Worm (Caenorhabditis elegans) whole organism, mixed stage, embryonic: Measurements from ENCODE around the gene rmif-2.
"Not testable (repeated sequence)": the region's sequence is repeated elsewhere in the genome, so short reads cannot be mapped to it uniquely, and the experiment has no call there.

Experiments used
- M03D4.4 ChIP-seq: sonication (generic microtip); optimal IDR thresholded peaks from 2 replicates; lab custom pipeline; 2017; ENCODE audit warnings: mild to moderate bottlenecking, missing genetic modification characterization, missing compliant biosample characterization
- bed-3 ChIP-seq: fragments of 200-800 bp; sonication (Bioruptor generic); optimal IDR thresholded peaks from 3 replicates; lab custom pipeline; 2018; ENCODE audit warnings: mild to moderate bottlenecking, missing genetic modification characterization, moderate library complexity, missing compliant biosample characterization
- blmp-1 ChIP-seq: fragments of 150-350 bp; optimal IDR thresholded peaks from 2 replicates; lab custom pipeline; 2014; ENCODE audit warnings: missing biosample characterization, missing genetic modification characterization
- ceh-39 ChIP-seq: fragments of 150-350 bp; optimal IDR thresholded peaks from 2 replicates; lab custom pipeline; 2014; ENCODE audit warnings: missing biosample characterization, missing genetic modification characterization
- ceh-43 ChIP-seq: fragments of 200-800 bp; sonication (Bioruptor generic); optimal IDR thresholded peaks from 2 replicates; lab custom pipeline; 2018; ENCODE audit warnings: mild to moderate bottlenecking, missing genetic modification characterization, moderate library complexity, missing compliant biosample characterization
- ceh-83 ChIP-seq: fragments of 200-800 bp; sonication (Bioruptor generic); optimal IDR thresholded peaks from 2 replicates; lab custom pipeline; 2018; ENCODE audit warnings: mild to moderate bottlenecking, missing genetic modification characterization, missing compliant biosample characterization
- ces-1 ChIP-seq: fragments of 150-350 bp; optimal IDR thresholded peaks from 2 replicates; lab custom pipeline; 2014; ENCODE audit warnings: missing biosample characterization, missing genetic modification reagents, missing genetic modification characterization
- cnd-1 ChIP-seq: fragments of 200-800 bp; sonication (Bioruptor generic); optimal IDR thresholded peaks from 2 replicates; lab custom pipeline; 2018; ENCODE audit warnings: mild to moderate bottlenecking, missing genetic modification characterization, missing compliant biosample characterization
- drap-1 ChIP-seq: fragments of 200-800 bp; sonication (Bioruptor generic); optimal IDR thresholded peaks from 3 replicates; lab custom pipeline; 2018; ENCODE audit warnings: mild to moderate bottlenecking, missing genetic modification characterization, missing compliant biosample characterization
- elt-1 ChIP-seq: sonication (generic microtip); optimal IDR thresholded peaks from 2 replicates; lab custom pipeline; 2017; ENCODE audit warnings: missing genetic modification characterization, mild to moderate bottlenecking, missing compliant biosample characterization, antibody characterized with exemption, moderate library complexity, borderline replicate concordance; ENCODE audit not compliant: insufficient read depth
- elt-3 ChIP-seq: fragments of 150-350 bp; optimal IDR thresholded peaks from 2 replicates; lab custom pipeline; 2014; ENCODE audit warnings: missing biosample characterization, missing genetic modification characterization
- flh-1 ChIP-seq: fragments of 200-800 bp; sonication (Bioruptor generic); optimal IDR thresholded peaks from 2 replicates; lab custom pipeline; 2018; ENCODE audit warnings: mild to moderate bottlenecking, missing genetic modification characterization, moderate library complexity, missing compliant biosample characterization
- ham-2 ChIP-seq: fragments of 200-800 bp; sonication (Bioruptor generic); optimal IDR thresholded peaks from 2 replicates; lab custom pipeline; 2018; ENCODE audit warnings: mild to moderate bottlenecking, missing genetic modification characterization, missing compliant biosample characterization
- lin-13 ChIP-seq: fragments of 150-350 bp; optimal IDR thresholded peaks from 2 replicates; lab custom pipeline; 2014; ENCODE audit warnings: missing biosample characterization, missing genetic modification characterization
- lin-32 ChIP-seq: fragments of 200-800 bp; sonication (Bioruptor generic); optimal IDR thresholded peaks from 2 replicates; lab custom pipeline; 2018; ENCODE audit warnings: mild to moderate bottlenecking, missing genetic modification characterization, missing compliant biosample characterization
- lsy-2 ChIP-seq: fragments of 150-350 bp; optimal IDR thresholded peaks from 2 replicates; lab custom pipeline; 2014; ENCODE audit warnings: missing biosample characterization, missing genetic modification characterization
- mab-5 ChIP-seq: fragments of 150-350 bp; optimal IDR thresholded peaks from 2 replicates; lab custom pipeline; 2014; ENCODE audit warnings: missing biosample characterization, missing genetic modification characterization
- mep-1 ChIP-seq: fragments of 150-350 bp; optimal IDR thresholded peaks from 2 replicates; lab custom pipeline; 2017; ENCODE audit warnings: missing biosample characterization, missing genetic modification reagents, missing genetic modification characterization, inconsistent platforms
- mls-2 ChIP-seq: sonication (generic microtip); optimal IDR thresholded peaks from 2 replicates; lab custom pipeline; 2016; ENCODE audit warnings: mild to moderate bottlenecking, missing genetic modification characterization, moderate library complexity, missing compliant biosample characterization
- nhr-12 ChIP-seq: fragments of 150-350 bp; optimal IDR thresholded peaks from 2 replicates; lab custom pipeline; 2014; ENCODE audit warnings: missing biosample characterization, missing genetic modification characterization
- nhr-2 ChIP-seq: fragments of 150-350 bp; optimal IDR thresholded peaks from 2 replicates; lab custom pipeline; 2014; ENCODE audit warnings: missing biosample characterization, missing genetic modification characterization
- nhr-237 ChIP-seq: fragments of 150-350 bp; optimal IDR thresholded peaks from 2 replicates; lab custom pipeline; 2014; ENCODE audit warnings: missing biosample characterization, missing genetic modification characterization
- nhr-28 ChIP-seq: fragments of 150-350 bp; optimal IDR thresholded peaks from 2 replicates; lab custom pipeline; 2014; ENCODE audit warnings: missing biosample characterization, missing genetic modification characterization
- nhr-76 ChIP-seq: sonication (generic microtip); optimal IDR thresholded peaks from 2 replicates; lab custom pipeline; 2017; ENCODE audit warnings: missing biosample characterization, missing genetic modification characterization
- pha-4 ChIP-seq: fragments of 150-350 bp; optimal IDR thresholded peaks from 2 replicates; lab custom pipeline; 2018; ENCODE audit warnings: missing biosample characterization, missing genetic modification reagents, missing genetic modification characterization
- sem-2 ChIP-seq: fragments of 200-800 bp; sonication (Bioruptor generic); optimal IDR thresholded peaks from 2 replicates; lab custom pipeline; 2018; ENCODE audit warnings: mild to moderate bottlenecking, missing genetic modification characterization, missing compliant biosample characterization
- snpc-4 ChIP-seq: fragments of 150-350 bp; optimal IDR thresholded peaks from 2 replicates; lab custom pipeline; 2014; ENCODE audit warnings: missing biosample characterization, missing genetic modification characterization
- sptf-1 ChIP-seq: sonication (generic microtip); optimal IDR thresholded peaks from 2 replicates; lab custom pipeline; 2017; ENCODE audit warnings: mild to moderate bottlenecking, missing genetic modification characterization, moderate library complexity, missing compliant biosample characterization
- tbx-8 ChIP-seq: fragments of 200-800 bp; sonication (Bioruptor generic); optimal IDR thresholded peaks from 2 replicates; lab custom pipeline; 2018; ENCODE audit warnings: mild to moderate bottlenecking, missing genetic modification characterization, moderate library complexity, missing compliant biosample characterization
- unc-120 ChIP-seq: sonication (generic microtip); optimal IDR thresholded peaks from 2 replicates; lab custom pipeline; 2017; ENCODE audit warnings: missing genetic modification characterization, missing compliant biosample characterization; ENCODE audit not compliant: poor library complexity, severe bottlenecking
- unc-39 ChIP-seq: fragments of 150-350 bp; optimal IDR thresholded peaks from 2 replicates; lab custom pipeline; 2014; ENCODE audit warnings: missing biosample characterization, missing genetic modification characterization
- unc-62 ChIP-seq: fragments of 150-350 bp; optimal IDR thresholded peaks from 2 replicates; lab custom pipeline; 2014; ENCODE audit warnings: missing biosample characterization, missing genetic modification reagents, missing genetic modification characterization
- zip-8 ChIP-seq: fragments of 150-350 bp; optimal IDR thresholded peaks from 2 replicates; lab custom pipeline; 2014; ENCODE audit warnings: missing biosample characterization, missing genetic modification characterization
- ztf-11 ChIP-seq: fragments of 150-350 bp; optimal IDR thresholded peaks from 2 replicates; lab custom pipeline; 2014; ENCODE audit warnings: missing biosample characterization, missing genetic modification characterization

The rmif-2 gene

ce11 chrIV:1176613-1177012 lies 5.8 kb upstream of the rmif-2 start:
- no peak for TF ChIP-seq flh-1 (GFP tag; lab: Kevin White, UChicago)
- no peak for TF ChIP-seq snpc-4 (tag; lab: Kevin White, UChicago)
- TF ChIP-seq elt-3 (tag; lab: Kevin White, UChicago): no peak
- TF ChIP-seq blmp-1: no peak
- no peak for TF ChIP-seq mep-1 (tag; lab: Kevin White, UChicago)
- TF ChIP-seq lin-13 (tag; lab: Kevin White, UChicago): no peak
- no peak for TF ChIP-seq ztf-11 (tag; lab: Kevin White, UChicago)
- TF ChIP-seq mab-5 (tag; lab: Kevin White, UChicago): no peak
- no peak for TF ChIP-seq M03D4.4 (tag; lab: Kevin White, UChicago)
- no peak for TF ChIP-seq cnd-1 (tag; lab: Kevin White, UChicago)
- TF ChIP-seq pha-4 (tag; lab: Kevin White, UChicago): no peak
- no peak for TF ChIP-seq zip-8 (tag; lab: Kevin White, UChicago)
- TF ChIP-seq unc-62 (GFP tag; lab: Kevin White, UChicago): no peak
- TF ChIP-seq, all 35 proteins: peak for 0

ce11 chrIV:1177683-1178082 lies 4.7 kb upstream of the rmif-2 start, which contains the start of gene Y104H12D.2:
Gene Y104H12D.2 (plus strand): TSS chrIV:1178022.
- TF ChIP-seq tbx-8 (GFP tag; lab: Kevin White, UChicago): no peak
- TF ChIP-seq nhr-12 (tag; lab: Kevin White, UChicago): no peak
- TF ChIP-seq nhr-237 (tag; lab: Kevin White, UChicago): no peak
- TF ChIP-seq ces-1: peak; percentile 41
- TF ChIP-seq mep-1 (tag; lab: Kevin White, UChicago): peak; percentile 0
- peak; percentile 23 for TF ChIP-seq lsy-2
- TF ChIP-seq bed-3 (GFP tag; lab: Kevin White, UChicago): no peak
- TF ChIP-seq ceh-43 (GFP tag; lab: Kevin White, UChicago): no peak
- TF ChIP-seq, all 35 proteins: peak for 3

ce11 chrIV:1187502-1187901 lies 5.1 kb downstream of the rmif-2 start, which contains the start of gene mdt-20:
Gene mdt-20 (plus strand): TSS chrIV:1187802.
- TF ChIP-seq nhr-28; cnd-1 (tag; lab: Kevin White, UChicago); sem-2 (GFP tag; lab: Kevin White, UChicago): not testable (repeated sequence)

DNA sequence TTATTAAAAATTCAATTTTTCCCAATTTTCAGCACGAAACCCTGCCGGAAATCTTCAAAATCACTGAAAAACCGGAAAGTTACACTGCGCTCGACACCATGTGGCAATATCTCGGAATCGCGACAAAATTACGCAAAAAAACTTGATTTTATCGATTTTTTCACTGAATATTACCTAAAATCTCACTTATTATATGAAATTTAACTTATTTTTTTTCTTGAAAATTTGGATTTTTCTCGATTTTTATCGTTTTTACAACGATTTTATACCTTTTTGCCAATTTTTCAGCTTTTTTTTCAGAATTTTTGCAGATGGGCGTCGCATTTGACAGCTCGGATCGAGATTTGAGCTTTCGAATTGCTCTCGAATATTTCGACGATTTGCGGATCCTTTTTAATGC lies 10.4 kb downstream of the rmif-2 start, which contains the start of gene spl-3:
spl-3 (plus strand) TSS at position 301 of the 400 bp plus-strand sequence.
- TF ChIP-seq mls-2 (tag; lab: Kevin White, UChicago): no peak
- TF ChIP-seq elt-3 (tag; lab: Kevin White, UChicago): no peak
- TF ChIP-seq nhr-237 (tag; lab: Kevin White, UChicago): no peak
- TF ChIP-seq mab-5 (tag; lab: Kevin White, UChicago): no peak
- TF ChIP-seq snpc-4 (tag; lab: Kevin White, UChicago): no peak
- no peak for TF ChIP-seq ces-1
- no peak for TF ChIP-seq ceh-39 (tag; lab: Kevin White, UChicago)
- no peak for TF ChIP-seq ceh-83 (GFP tag; lab: Kevin White, UChicago)
- TF ChIP-seq lin-32 (GFP tag; lab: Kevin White, UChicago): no peak
- no peak for TF ChIP-seq blmp-1
- TF ChIP-seq unc-62 (GFP tag; lab: Kevin White, UChicago): no peak

- no peak for TF ChIP-seq lin-32 (GFP tag; lab: Kevin White, UChicago)
- TF ChIP-seq ham-2: no peak
- no peak for TF ChIP-seq elt-1 (tag; lab: Kevin White, UChicago)
- no peak for TF ChIP-seq unc-120 (tag; lab: Kevin White, UChicago)
- no peak for TF ChIP-seq unc-39 (tag; lab: Kevin White, UChicago)
- no peak for TF ChIP-seq ceh-39 (tag; lab: Kevin White, UChicago)
- no peak for TF ChIP-seq nhr-76 (tag; lab: Kevin White, UChicago)
- no peak for TF ChIP-seq cnd-1 (tag; lab: Kevin White, UChicago)
- TF ChIP-seq flh-1 (GFP tag; lab: Kevin White, UChicago): no peak
- no peak for TF ChIP-seq nhr-2
- TF ChIP-seq sem-2 (GFP tag; lab: Kevin White, UChicago): no peak
- no peak for TF ChIP-seq drap-1 (GFP tag; lab: Kevin White, UChicago)
- no peak for TF ChIP-seq mep-1 (tag; lab: Kevin White, UChicago)
- TF ChIP-seq bed-3 (GFP tag; lab: Kevin White, UChicago): no peak
- no peak for TF ChIP-seq sptf-1
- TF ChIP-seq, all 35 proteins: peak for 0
Observed at ce11 chrIV:1199501-1199900, 17.1 kb downstream of the rmif-2 start.
